Fruit fly (Drosophila melanogaster) whole organism, embryonic: ENCODE results near the gene stac.

ENCODE experiments used
- ATbp ChIP-seq: fragments of 200-800 bp; sonication (Bioruptor generic); optimal IDR thresholded peaks from 2 replicates; lab custom pipeline; 2017; ENCODE audit warnings: missing biosample characterization, mild to moderate bottlenecking, missing genetic modification characterization, missing genetic modification reagents
- Bdp1 ChIP-seq: fragments of 200-800 bp; sonication (Bioruptor generic); optimal IDR thresholded peaks from 3 replicates; lab custom pipeline; 2016; ENCODE audit warnings: missing biosample characterization, missing genetic modification characterization
- CG10267 ChIP-seq: fragments of 200-800 bp; sonication (Bioruptor generic); optimal IDR thresholded peaks from 2 replicates; lab custom pipeline; 2018; ENCODE audit warnings: missing biosample characterization, mild to moderate bottlenecking, missing genetic modification characterization, moderate library complexity
- CG10462 ChIP-seq: fragments of 200-800 bp; sonication (Bioruptor generic); optimal IDR thresholded peaks from 2 replicates; lab custom pipeline; 2016; ENCODE audit warnings: missing biosample characterization, missing genetic modification characterization
- CG11093 ChIP-seq: fragments of 200-800 bp; sonication (Bioruptor generic); IDR thresholded peaks from 3 replicates; pipeline ENCODE4 v1.3.6; 2022; ENCODE audit warnings: missing biosample characterization, missing genetic modification characterization
- CG11504 ChIP-seq: fragments of 200-800 bp; sonication (Bioruptor generic); optimal IDR thresholded peaks from 3 replicates; lab custom pipeline; 2019; ENCODE audit warnings: missing biosample characterization, mild to moderate bottlenecking, missing genetic modification characterization, moderate library complexity
- CG11695 ChIP-seq: fragments of 200-800 bp; sonication (Bioruptor generic); IDR thresholded peaks from 3 replicates; pipeline ENCODE4 v1.3.6; 2022; ENCODE audit warnings: missing biosample characterization, missing genetic modification characterization
- CG12659 ChIP-seq: fragments of 200-800 bp; sonication (Bioruptor generic); optimal IDR thresholded peaks from 3 replicates; lab custom pipeline; 2017; ENCODE audit warnings: mild to moderate bottlenecking, missing biosample characterization, missing genetic modification reagents, missing genetic modification characterization
- CG13296 ChIP-seq: fragments of 200-800 bp; sonication (Bioruptor generic); optimal IDR thresholded peaks from 3 replicates; lab custom pipeline; 2018; ENCODE audit warnings: missing biosample characterization, mild to moderate bottlenecking, missing genetic modification characterization
- CG1603 ChIP-seq: fragments of 200-800 bp; sonication (Bioruptor generic); optimal IDR thresholded peaks from 2 replicates; lab custom pipeline; 2019; ENCODE audit warnings: missing biosample characterization, mild to moderate bottlenecking, missing genetic modification characterization, moderate library complexity
- CG18011 ChIP-seq: fragments of 200-800 bp; sonication (Bioruptor generic); optimal IDR thresholded peaks from 2 replicates; lab custom pipeline; 2017; ENCODE audit warnings: missing biosample characterization, missing genetic modification characterization, mild to moderate bottlenecking, moderate library complexity, missing genotype
- CG3163 ChIP-seq: fragments of 200-800 bp; sonication (Bioruptor generic); optimal IDR thresholded peaks from 3 replicates; lab custom pipeline; 2016; ENCODE audit warnings: missing biosample characterization, missing genetic modification characterization
- CG3281 ChIP-seq: fragments of 200-800 bp; sonication (Bioruptor generic); optimal IDR thresholded peaks from 3 replicates; lab custom pipeline; 2017; ENCODE audit warnings: missing biosample characterization, mild to moderate bottlenecking, missing genetic modification characterization
- CG6272 ChIP-seq: fragments of 200-800 bp; sonication (Bioruptor generic); IDR thresholded peaks from 2 replicates; pipeline ENCODE4 v1.3.6; 2022; ENCODE audit warnings: missing biosample characterization, missing genetic modification characterization
- CG6654 ChIP-seq: fragments of 200-800 bp; sonication (Bioruptor generic); optimal IDR thresholded peaks from 2 replicates; lab custom pipeline; 2017; ENCODE audit warnings: missing biosample characterization, mild to moderate bottlenecking, missing genetic modification characterization
- CG8388 ChIP-seq: fragments of 200-800 bp; sonication (Bioruptor generic); optimal IDR thresholded peaks from 2 replicates; lab custom pipeline; 2019; ENCODE audit warnings: missing biosample characterization, mild to moderate bottlenecking, missing genetic modification characterization, moderate library complexity
- CG8765 ChIP-seq: fragments of 200-800 bp; sonication (Bioruptor generic); IDR thresholded peaks from 2 replicates; pipeline ENCODE4 v1.3.6; 2022; ENCODE audit warnings: missing biosample characterization, missing genetic modification characterization
- CG9437 ChIP-seq: fragments of 200-800 bp; sonication (Bioruptor generic); optimal IDR thresholded peaks from 2 replicates; lab custom pipeline; 2018; ENCODE audit warnings: missing biosample characterization, mild to moderate bottlenecking, missing genetic modification characterization
- Dbx ChIP-seq: fragments of 200-800 bp; sonication (Bioruptor generic); IDR thresholded peaks from 3 replicates; pipeline ENCODE4 v1.3.6; 2022; ENCODE audit warnings: missing biosample characterization, missing genetic modification characterization
- Deaf1 ChIP-seq: fragments of 200-800 bp; optimal IDR thresholded peaks from 3 replicates; lab custom pipeline; 2019; ENCODE audit warnings: missing biosample characterization, mild to moderate bottlenecking, missing genetic modification characterization, moderate library complexity
- Dip3 ChIP-seq: fragments of 200-800 bp; sonication (Bioruptor generic); optimal IDR thresholded peaks from 3 replicates; lab custom pipeline; 2016; ENCODE audit warnings: missing biosample characterization, missing genetic modification characterization
- Doc2 ChIP-seq: fragments of 200-800 bp; sonication (Bioruptor generic); IDR thresholded peaks from 2 replicates; pipeline ENCODE4 v1.3.6; 2022; ENCODE audit warnings: missing biosample characterization, missing genetic modification characterization
- E2f1 ChIP-seq: fragments of 200-800 bp; sonication (Bioruptor generic); IDR thresholded peaks from 2 replicates; pipeline ENCODE4 v1.3.6; 2022; ENCODE audit warnings: missing biosample characterization, missing genetic modification characterization
- Elba2 ChIP-seq: fragments of 200-800 bp; sonication (Bioruptor generic); optimal IDR thresholded peaks from 3 replicates; lab custom pipeline; 2016; ENCODE audit warnings: missing biosample characterization, missing genetic modification characterization
- Ets65A ChIP-seq: fragments of 200-800 bp; sonication (Bioruptor generic); peaks from one replicate; lab custom pipeline; 2016; ENCODE audit warnings: missing biosample characterization, missing genetic modification characterization
- HLH3B ChIP-seq: fragments of 200-800 bp; sonication (Bioruptor generic); IDR thresholded peaks from 2 replicates; pipeline ENCODE4 v1.3.6; 2022; ENCODE audit warnings: missing biosample characterization, missing genetic modification characterization
- Hand ChIP-seq: fragments of 200-800 bp; sonication (Bioruptor generic); optimal IDR thresholded peaks from 2 replicates; lab custom pipeline; 2017; ENCODE audit warnings: mild to moderate bottlenecking, missing biosample characterization, missing genetic modification reagents, missing genetic modification characterization
- Hsf ChIP-seq: fragments of 200-800 bp; sonication (Bioruptor generic); optimal IDR thresholded peaks from 3 replicates; lab custom pipeline; 2016; ENCODE audit warnings: missing biosample characterization, missing genetic modification characterization
- Lhr ChIP-seq: fragments of 200-800 bp; sonication (Bioruptor generic); optimal IDR thresholded peaks from 3 replicates; lab custom pipeline; 2017; ENCODE audit warnings: mild to moderate bottlenecking, missing biosample characterization, missing genetic modification reagents, missing genetic modification characterization
- Mad ChIP-seq: fragments of 200-800 bp; sonication (Bioruptor generic); optimal IDR thresholded peaks from 2 replicates; lab custom pipeline; 2016; ENCODE audit warnings: missing biosample characterization, missing genetic modification characterization
- Ptx1 ChIP-seq: fragments of 200-800 bp; sonication (Bioruptor generic); IDR thresholded peaks from 2 replicates; pipeline ENCODE4 v1.3.6; 2022; ENCODE audit warnings: missing biosample characterization, missing genetic modification characterization
- Sox100B ChIP-seq: fragments of 200-800 bp; sonication (Bioruptor generic); optimal IDR thresholded peaks from 3 replicates; lab custom pipeline; 2018; ENCODE audit warnings: missing biosample characterization, mild to moderate bottlenecking, missing genetic modification characterization
- Spps ChIP-seq: fragments of 200-800 bp; sonication (Bioruptor generic); optimal IDR thresholded peaks from 2 replicates; lab custom pipeline; 2018; ENCODE audit warnings: missing biosample characterization, mild to moderate bottlenecking, missing genetic modification characterization
- cad ChIP-seq: fragments of >200 bp; optimal IDR thresholded peaks from 2 replicates; lab custom pipeline; 2017; ENCODE audit warnings: missing biosample characterization, missing genetic modification characterization
- caup ChIP-seq: fragments of 200-800 bp; sonication (Bioruptor generic); optimal IDR thresholded peaks from 3 replicates; lab custom pipeline; 2017; ENCODE audit warnings: missing biosample characterization, mild to moderate bottlenecking, missing genetic modification characterization, moderate library complexity; ENCODE audit not compliant: severe bottlenecking
- chm ChIP-seq: fragments of 200-800 bp; sonication (Bioruptor generic); IDR thresholded peaks from 2 replicates; pipeline ENCODE4 v1.3.6; 2022; ENCODE audit warnings: missing biosample characterization, missing genetic modification characterization
- dimm ChIP-seq: fragments of 200-800 bp; sonication (Bioruptor generic); IDR thresholded peaks from 2 replicates; pipeline ENCODE4 v1.3.6; 2022; ENCODE audit warnings: missing biosample characterization, missing genetic modification characterization
- fd64A ChIP-seq: fragments of 200-800 bp; sonication (Bioruptor generic); optimal IDR thresholded peaks from 3 replicates; lab custom pipeline; 2018; ENCODE audit warnings: missing biosample characterization, mild to moderate bottlenecking, missing genetic modification characterization
- grn ChIP-seq: fragments of 200-800 bp; sonication (Bioruptor generic); optimal IDR thresholded peaks from 3 replicates; lab custom pipeline; 2017; ENCODE audit warnings: missing biosample characterization, missing genetic modification characterization
- gro ChIP-seq: fragments of 200-800 bp; sonication (Bioruptor generic); optimal IDR thresholded peaks from 2 replicates; lab custom pipeline; 2016; ENCODE audit warnings: missing biosample characterization, missing genetic modification characterization
- h ChIP-seq: fragments of >200 bp; optimal IDR thresholded peaks from 2 replicates; lab custom pipeline; 2017
- kni ChIP-seq: fragments of 200-800 bp; sonication (Bioruptor generic); optimal IDR thresholded peaks from 3 replicates; lab custom pipeline; 2017; ENCODE audit warnings: mild to moderate bottlenecking, missing biosample characterization, missing genetic modification reagents, missing genetic modification characterization
- nmo ChIP-seq: fragments of 200-800 bp; sonication (Bioruptor generic); optimal IDR thresholded peaks from 2 replicates; lab custom pipeline; 2018; ENCODE audit warnings: missing biosample characterization, mild to moderate bottlenecking, missing genetic modification characterization, moderate library complexity
- pho ChIP-seq: fragments of 200-800 bp; sonication (Bioruptor generic); optimal IDR thresholded peaks from 2 replicates; lab custom pipeline; 2016; ENCODE audit warnings: missing biosample characterization, missing genetic modification characterization
- seq ChIP-seq: fragments of 200-800 bp; sonication (Bioruptor generic); IDR thresholded peaks from 2 replicates; pipeline ENCODE4 v1.3.6; 2022; ENCODE audit warnings: missing biosample characterization, missing genetic modification characterization
- slbo ChIP-seq: fragments of 200-800 bp; sonication (Bioruptor generic); IDR thresholded peaks from 2 replicates; pipeline ENCODE4 v1.3.6; 2022; ENCODE audit warnings: missing biosample characterization, missing genetic modification characterization
- slp2 ChIP-seq: fragments of 200-800 bp; sonication (Bioruptor generic); optimal IDR thresholded peaks from 2 replicates; lab custom pipeline; 2016; ENCODE audit warnings: missing biosample characterization, missing genetic modification characterization
- sug ChIP-seq: fragments of 200-800 bp; optimal IDR thresholded peaks from 2 replicates; lab custom pipeline; 2019; ENCODE audit warnings: missing biosample characterization, mild to moderate bottlenecking, missing genetic modification characterization, moderate library complexity
- unpg ChIP-seq: fragments of 200-800 bp; sonication (Bioruptor generic); optimal IDR thresholded peaks from 3 replicates; lab custom pipeline; 2018; ENCODE audit warnings: missing biosample characterization, mild to moderate bottlenecking, missing genetic modification characterization, moderate library complexity
- usp ChIP-seq: fragments of >200 bp; optimal IDR thresholded peaks from 2 replicates; lab custom pipeline; 2017; ENCODE audit warnings: missing biosample characterization, missing genetic modification characterization
- vvl ChIP-seq: fragments of 200-800 bp; sonication (Bioruptor generic); IDR thresholded peaks from 2 replicates; pipeline ENCODE4 v1.3.6; 2022; ENCODE audit warnings: missing biosample characterization, missing genetic modification characterization
- zen ChIP-seq: fragments of 200-800 bp; sonication (Bioruptor generic); optimal IDR thresholded peaks from 3 replicates; lab custom pipeline; 2018; ENCODE audit warnings: missing biosample characterization, mild to moderate bottlenecking, missing genetic modification characterization, moderate library complexity

The stac gene

dm6 chr3R:25044816-25045551 is 11.1 kb upstream of the stac start, which contains the start of gene 5PtaseI (continued):
- TF ChIP-seq CG18011: no peak
- TF ChIP-seq Doc2 (GFP tag; lab: Robert Waterston, UW): no peak
- no peak for TF ChIP-seq Deaf1 (tag; lab: Kevin White, UChicago)
- TF ChIP-seq Dbx: no peak
- TF ChIP-seq usp (GFP tag; lab: Kevin White, UChicago): no peak
- no peak for TF ChIP-seq fd64A (GFP tag; lab: Kevin White, UChicago)
- TF ChIP-seq CG12659: peak; percentile 29
- TF ChIP-seq seq (GFP tag; lab: Robert Waterston, UW): no peak
- TF ChIP-seq ATbp: no peak
- no peak for TF ChIP-seq CG6272 (GFP tag; lab: Robert Waterston, UW)
- peak; percentile 22 for TF ChIP-seq zen (tag; lab: Kevin White, UChicago)
- TF ChIP-seq pho (GFP tag; lab: Kevin White, UChicago): no peak
- no peak for TF ChIP-seq CG8765
- peak; percentile 7 for TF ChIP-seq nmo
- TF ChIP-seq h (lab: Kevin White, UChicago): no peak
- TF ChIP-seq slbo (GFP tag; lab: Robert Waterston, UW): no peak
- TF ChIP-seq CG13296 (GFP tag; lab: Kevin White, UChicago): no peak
- peak; percentile 8 for TF ChIP-seq CG3281 (GFP tag; lab: Kevin White, UChicago)
- TF ChIP-seq CG6654 (GFP tag; lab: Kevin White, UChicago): no peak
- TF ChIP-seq unpg (GFP tag; lab: Kevin White, UChicago): no peak
- TF ChIP-seq slp2 (GFP tag; lab: Kevin White, UChicago): no peak
- peak; percentile 50 for TF ChIP-seq sug
- TF ChIP-seq Ets65A (GFP tag; lab: Kevin White, UChicago): peak; percentile 58
- no peak for TF ChIP-seq Mad (GFP tag; lab: Kevin White, UChicago)
- TF ChIP-seq dimm (GFP tag; lab: Robert Waterston, UW): no peak
- TF ChIP-seq HLH3B: no peak
- no peak for TF ChIP-seq caup (GFP tag; lab: Kevin White, UChicago)
- no peak for TF ChIP-seq chm (GFP tag; lab: Robert Waterston, UW)
- TF ChIP-seq CG10462 (GFP tag; lab: Kevin White, UChicago): no peak
- peak; percentile 9 for TF ChIP-seq CG10267 (tag; lab: Kevin White, UChicago)
- no peak for TF ChIP-seq Ptx1 (GFP tag; lab: Robert Waterston, UW)
- peak; percentile 33 for TF ChIP-seq CG1603
- TF ChIP-seq CG11695 (GFP tag; lab: Robert Waterston, UW): no peak
- TF ChIP-seq gro (GFP tag; lab: Kevin White, UChicago): no peak
- peak; percentile 4 for TF ChIP-seq Elba2 (GFP tag; lab: Kevin White, UChicago)
- TF ChIP-seq Bdp1 (GFP tag; lab: Kevin White, UChicago): no peak
- peak; percentile 37 for TF ChIP-seq CG9437 (GFP tag; lab: Kevin White, UChicago)
- TF ChIP-seq CG11504 (tag; lab: Kevin White, UChicago): no peak
- TF ChIP-seq CG11093: no peak
- TF ChIP-seq Hsf (GFP tag; lab: Kevin White, UChicago): no peak
- no peak for TF ChIP-seq CG8388 (GFP tag; lab: Kevin White, UChicago)
- no peak for TF ChIP-seq Dip3
- no peak for TF ChIP-seq Spps (tag; lab: Kevin White, UChicago)
- TF ChIP-seq CG3163: no peak
- peak; percentile 48 for TF ChIP-seq kni
- TF ChIP-seq vvl (GFP tag; lab: Robert Waterston, UW): peak; percentile 38
- no peak for TF ChIP-seq grn (GFP tag; lab: Kevin White, UChicago)
- TF ChIP-seq Hand: no peak
- TF ChIP-seq Lhr: no peak
- TF ChIP-seq cad (GFP tag; lab: Kevin White, UChicago): no peak
- no peak for TF ChIP-seq E2f1 (GFP tag; lab: Robert Waterston, UW)
- no peak for TF ChIP-seq Sox100B
